Worm (Caenorhabditis elegans) whole organism, young adult: Measurements from ENCODE around the gene sto-6.

Experiments used
- D2030.7 ChIP-seq: fragments of 200-800 bp; sonication (Bioruptor generic); IDR thresholded peaks from 2 replicates; pipeline ENCODE4 v1.3.6; 2022; ENCODE audit warnings: missing genetic modification reagents, missing genetic modification characterization, missing compliant biosample characterization
- F22D6.2 ChIP-seq: sonication (generic microtip); optimal IDR thresholded peaks from 2 replicates; lab custom pipeline; 2016; ENCODE audit warnings: mild to moderate bottlenecking, missing genetic modification characterization, missing compliant biosample characterization
- F23B12.7 ChIP-seq: sonication (generic microtip); optimal IDR thresholded peaks from 2 replicates; lab custom pipeline; 2017; ENCODE audit warnings: missing genetic modification characterization, mild to moderate bottlenecking, missing compliant biosample characterization, antibody characterized with exemption, moderate library complexity; ENCODE audit not compliant: insufficient read depth
- F33H1.4 ChIP-seq: fragments of 200-800 bp; sonication (Bioruptor generic); IDR thresholded peaks from 2 replicates; pipeline ENCODE4 v1.3.6; 2022; ENCODE audit warnings: missing genetic modification reagents, missing genetic modification characterization, missing compliant biosample characterization
- F39B2.1 ChIP-seq: fragments of 200-800 bp; sonication (Bioruptor generic); IDR thresholded peaks from 2 replicates; pipeline ENCODE4 v1.3.6; 2022; ENCODE audit warnings: missing genetic modification reagents, missing genetic modification characterization, missing compliant biosample characterization
- F49E8.2 ChIP-seq: sonication (generic microtip); optimal IDR thresholded peaks from 3 replicates; lab custom pipeline; 2017; ENCODE audit warnings: missing genetic modification characterization, mild to moderate bottlenecking, missing compliant biosample characterization, antibody characterized with exemption, moderate library complexity; ENCODE audit not compliant: insufficient read depth
- F52B5.7 ChIP-seq: sonication (generic microtip); optimal IDR thresholded peaks from 2 replicates; lab custom pipeline; 2016; ENCODE audit warnings: mild to moderate bottlenecking, missing genetic modification characterization, missing compliant biosample characterization
- F55B11.4 ChIP-seq: sonication (generic microtip); optimal IDR thresholded peaks from 2 replicates; lab custom pipeline; 2016; ENCODE audit warnings: missing compliant biosample characterization, missing genetic modification characterization, borderline replicate concordance; ENCODE audit not compliant: insufficient read depth
- T07F8.4 ChIP-seq: sonication (generic microtip); optimal IDR thresholded peaks from 2 replicates; lab custom pipeline; 2016; ENCODE audit warnings: mild to moderate bottlenecking, missing genetic modification characterization, moderate library complexity, missing compliant biosample characterization
- Y53G8AR.9 ChIP-seq: fragments of 200-800 bp; sonication (Bioruptor generic); conservative IDR thresholded peaks from 2 replicates; pipeline ENCODE4 v1.3.6; 2022; ENCODE audit warnings: missing genetic modification reagents, missing genetic modification characterization, missing compliant biosample characterization
- ZK185.1 ChIP-seq: sonication (generic microtip); optimal IDR thresholded peaks from 2 replicates; lab custom pipeline; 2016; ENCODE audit warnings: mild to moderate bottlenecking, missing genetic modification characterization, missing compliant biosample characterization; ENCODE audit not compliant: poor library complexity, severe bottlenecking
- akir-1 ChIP-seq: fragments of 200-800 bp; sonication (Bioruptor generic); optimal IDR thresholded peaks from 2 replicates; lab custom pipeline; 2018; ENCODE audit warnings: mild to moderate bottlenecking, missing genetic modification characterization, moderate library complexity, missing compliant biosample characterization
- atf-7 ChIP-seq: sonication (generic microtip); optimal IDR thresholded peaks from 2 replicates; lab custom pipeline; 2017; ENCODE audit warnings: mild to moderate bottlenecking, missing genetic modification characterization, missing compliant biosample characterization
- attf-6 ChIP-seq: fragments of 200-800 bp; sonication (Bioruptor generic); IDR thresholded peaks from 2 replicates; pipeline ENCODE4 v1.3.6; 2022; ENCODE audit warnings: missing genetic modification reagents, missing genetic modification characterization, missing compliant biosample characterization
- bed-1 ChIP-seq: fragments of 200-800 bp; sonication (Bioruptor generic); IDR thresholded peaks from 2 replicates; pipeline ENCODE4 v1.3.6; 2022; ENCODE audit warnings: missing genetic modification reagents, missing genetic modification characterization, missing compliant biosample characterization
- cebp-1 ChIP-seq, 2 experiments: fragments of 200-800 bp in 1 of 2; sonication (Bioruptor generic) in 1 of 2; sonication (generic microtip) in 1 of 2; IDR thresholded peaks in 1 of 2; optimal IDR thresholded peaks in 1 of 2; 2 replicates each; pipeline versions ENCODE4 v1.3.6 to Lab custom; 2017 to 2022; ENCODE audit warnings: missing compliant biosample characterization in 2 of 2, missing genetic modification characterization in 2 of 2, mild to moderate bottlenecking in 1 of 2, missing genetic modification reagents in 1 of 2, moderate library complexity in 1 of 2
- ceh-40 ChIP-seq: fragments of 200-800 bp; sonication (Bioruptor generic); IDR thresholded peaks from 2 replicates; pipeline ENCODE4 v1.3.6; 2022; ENCODE audit warnings: missing genetic modification characterization, missing compliant biosample characterization
- ceh-91 ChIP-seq: fragments of 200-800 bp; sonication (Bioruptor generic); IDR thresholded peaks from 2 replicates; pipeline ENCODE4 v1.3.6; 2022; ENCODE audit warnings: missing genetic modification reagents, missing genetic modification characterization, missing compliant biosample characterization
- dpl-1 ChIP-seq: fragments of 150-350 bp; optimal IDR thresholded peaks from 2 replicates; lab custom pipeline; 2014; ENCODE audit warnings: missing biosample characterization, missing genetic modification reagents, missing genetic modification characterization
- egl-44 ChIP-seq: fragments of 200-800 bp; sonication (Bioruptor generic); IDR thresholded peaks from 2 replicates; pipeline ENCODE4 v1.3.6; 2022; ENCODE audit warnings: missing genetic modification reagents, missing genetic modification characterization, missing compliant biosample characterization
- ets-4 ChIP-seq: fragments of 200-800 bp; sonication (Bioruptor generic); optimal IDR thresholded peaks from 2 replicates; lab custom pipeline; 2018; ENCODE audit warnings: mild to moderate bottlenecking, missing genetic modification characterization, missing compliant biosample characterization
- hlh-12 ChIP-seq: sonication (generic microtip); optimal IDR thresholded peaks from 2 replicates; lab custom pipeline; 2016; ENCODE audit warnings: missing genetic modification characterization, missing compliant biosample characterization
- hmg-20 ChIP-seq: fragments of 200-800 bp; sonication (Bioruptor generic); IDR thresholded peaks from 2 replicates; pipeline ENCODE4 v1.3.6; 2022; ENCODE audit warnings: missing genetic modification reagents, missing genetic modification characterization, missing compliant biosample characterization
- hsf-1 ChIP-seq: fragments of 200-800 bp; sonication (Bioruptor generic); IDR thresholded peaks from 2 replicates; pipeline ENCODE4 v1.3.6; 2022; ENCODE audit warnings: missing genetic modification reagents, missing genetic modification characterization, missing compliant biosample characterization
- let-607 ChIP-seq, 2 experiments: fragments of 200-800 bp in 1 of 2; sonication (Bioruptor generic) in 1 of 2; sonication (generic microtip) in 1 of 2; optimal IDR thresholded peaks; 2 replicates each; lab custom pipeline; 2016 to 2018; ENCODE audit warnings: mild to moderate bottlenecking in 2 of 2, missing compliant biosample characterization in 2 of 2, missing genetic modification characterization in 2 of 2, moderate library complexity in 2 of 2, missing genotype in 1 of 2
- lin-35 ChIP-seq, 3 experiments: fragments of 150-350 bp in 2 of 3; sonication (generic microtip) in 1 of 3; optimal IDR thresholded peaks; 2 replicates each; lab custom pipeline; 2014 to 2018; ENCODE audit warnings: missing biosample characterization in 3 of 3, missing genetic modification characterization in 3 of 3, missing genetic modification reagents in 3 of 3
- lin-40 ChIP-seq: sonication (generic microtip); optimal IDR thresholded peaks from 2 replicates; lab custom pipeline; 2016; ENCODE audit warnings: missing genetic modification characterization, mild to moderate bottlenecking, missing compliant biosample characterization, missing genotype, missing genetic modification reagents
- lsl-1 ChIP-seq: fragments of 200-800 bp; sonication (Bioruptor generic); optimal IDR thresholded peaks from 2 replicates; lab custom pipeline; 2018; ENCODE audit warnings: mild to moderate bottlenecking, missing genetic modification characterization, moderate library complexity, missing compliant biosample characterization
- nfya-1 ChIP-seq: sonication (generic microtip); optimal IDR thresholded peaks from 2 replicates; lab custom pipeline; 2017; ENCODE audit warnings: antibody characterized with exemption, missing compliant biosample characterization, missing genetic modification characterization, borderline replicate concordance; ENCODE audit not compliant: insufficient read depth
- nhr-120 ChIP-seq: fragments of 200-800 bp; sonication (Bioruptor generic); IDR thresholded peaks from 2 replicates; pipeline ENCODE4 v1.3.6; 2022; ENCODE audit warnings: missing genetic modification characterization, missing compliant biosample characterization
- nhr-179 ChIP-seq: sonication (generic microtip); optimal IDR thresholded peaks from 2 replicates; lab custom pipeline; 2016; ENCODE audit warnings: mild to moderate bottlenecking, missing genetic modification characterization, missing compliant biosample characterization
- nhr-80 ChIP-seq: sonication (generic microtip); optimal IDR thresholded peaks from 2 replicates; lab custom pipeline; 2016; ENCODE audit warnings: missing genetic modification characterization, missing compliant biosample characterization
- nhr-90 ChIP-seq: sonication (generic microtip); optimal IDR thresholded peaks from 2 replicates; lab custom pipeline; 2016; ENCODE audit warnings: missing genotype, mild to moderate bottlenecking, missing genetic modification characterization, missing compliant biosample characterization
- pha-4 ChIP-seq: fragments of 150-350 bp; sonication (generic microtip); optimal IDR thresholded peaks from 2 replicates; lab custom pipeline; 2014; ENCODE audit warnings: missing biosample characterization, missing genetic modification reagents, missing genetic modification characterization
- repo-1 ChIP-seq: sonication (generic microtip); optimal IDR thresholded peaks from 2 replicates; lab custom pipeline; 2017; ENCODE audit warnings: mild to moderate bottlenecking, missing genetic modification characterization, missing compliant biosample characterization
- sptf-2 ChIP-seq: fragments of 200-800 bp; sonication (Bioruptor generic); optimal IDR thresholded peaks from 2 replicates; lab custom pipeline; 2018; ENCODE audit warnings: mild to moderate bottlenecking, missing genetic modification characterization, missing compliant biosample characterization
- tbp1 ChIP-seq: fragments of 200-800 bp; sonication (Bioruptor generic); optimal IDR thresholded peaks from 2 replicates; lab custom pipeline; 2018; ENCODE audit warnings: mild to moderate bottlenecking, missing genetic modification characterization, missing compliant biosample characterization
- unc-62 ChIP-seq: fragments of 150-350 bp; optimal IDR thresholded peaks from 2 replicates; lab custom pipeline; 2014; ENCODE audit warnings: missing biosample characterization, missing genetic modification reagents, missing genetic modification characterization
- xnd-1 ChIP-seq: sonication (generic microtip); optimal IDR thresholded peaks from 2 replicates; lab custom pipeline; 2016; ENCODE audit warnings: missing genotype, missing genetic modification reagents, missing genetic modification characterization, missing compliant biosample characterization

The sto-6 gene

ce11 chrX:11673063-11673759 lies 41.0 kb downstream of the sto-6 start:
- TF ChIP-seq ZK185.1 (no peak), hmg-20 (no peak)

DNA sequence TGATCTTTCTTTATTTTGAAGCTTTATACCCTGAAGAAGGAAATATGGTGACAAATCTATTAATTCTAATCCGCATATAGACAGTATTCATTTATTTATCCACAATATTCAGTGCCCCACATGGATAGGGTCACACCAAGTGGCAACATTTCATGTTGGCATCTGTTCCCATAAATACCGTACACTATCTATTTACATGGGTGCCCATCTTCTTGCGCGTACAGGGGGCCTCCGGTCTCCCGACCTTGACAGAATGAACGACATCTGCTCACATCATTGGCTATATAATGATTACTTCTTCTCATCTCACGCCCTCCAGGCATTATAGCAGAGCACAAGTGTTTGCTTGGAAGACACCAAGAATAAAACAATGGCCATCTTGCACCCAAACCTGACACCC lies 43.4 kb downstream of the sto-6 start:
- TF ChIP-seq unc-62 (no peak), nhr-120 (GFP tag; lab: Robert Waterston, UW) (no peak), F23B12.7 (tag; lab: Kevin White, UChicago) (no peak), F49E8.2 (tag; lab: Kevin White, UChicago) (no peak), lin-35 (GFP tag; optimal IDR thresholded peaks at IDR 0.05; lab: Kevin White, UChicago) (no peak), cebp-1 (GFP tag; IDR thresholded peaks at IDR 0.05; lab: Robert Waterston, UW) (no peak), cebp-1 (tag; optimal IDR thresholded peaks at IDR 0.05; lab: Kevin White, UChicago) (no peak), F33H1.4 (GFP tag; lab: Robert Waterston, UW) (no peak), hsf-1 (GFP tag; lab: Robert Waterston, UW) (no peak), F39B2.1 (no peak), F22D6.2 (tag; lab: Kevin White, UChicago) (no peak), nhr-179 (tag; lab: Kevin White, UChicago) (no peak)

- TF ChIP-seq ets-4 (GFP tag; lab: Kevin White, UChicago) (peak; percentile 4), nfya-1 (tag; lab: Kevin White, UChicago) (no peak), akir-1 (no peak), unc-62 (peak; percentile 19), let-607 (tag; optimal IDR thresholded peaks at IDR 0.05; lab: Kevin White, UChicago) (peak; percentile 30 to 48), nhr-90 (tag; lab: Kevin White, UChicago) (no peak), hmg-20 (no peak), ZK185.1 (peak; percentile 24), nhr-80 (tag; lab: Kevin White, UChicago) (peak; percentile 89), egl-44 (no peak), lsl-1 (no peak), hlh-12 (tag; lab: Kevin White, UChicago) (no peak), pha-4 (tag; lab: Kevin White, UChicago) (peak; percentile 59), atf-7 (tag; lab: Kevin White, UChicago) (peak; percentile 45), cebp-1 (GFP tag; IDR thresholded peaks at IDR 0.05; lab: Robert Waterston, UW) (peak; percentile 25; the same call in 1 of the 2 replicates), cebp-1 (tag; optimal IDR thresholded peaks at IDR 0.05; lab: Kevin White, UChicago) (peak; percentile 64), nhr-120 (GFP tag; lab: Robert Waterston, UW) (no peak)
Measured at ce11 chrX:11679211-11679977, 47.2 kb downstream of the sto-6 start.

DNA sequence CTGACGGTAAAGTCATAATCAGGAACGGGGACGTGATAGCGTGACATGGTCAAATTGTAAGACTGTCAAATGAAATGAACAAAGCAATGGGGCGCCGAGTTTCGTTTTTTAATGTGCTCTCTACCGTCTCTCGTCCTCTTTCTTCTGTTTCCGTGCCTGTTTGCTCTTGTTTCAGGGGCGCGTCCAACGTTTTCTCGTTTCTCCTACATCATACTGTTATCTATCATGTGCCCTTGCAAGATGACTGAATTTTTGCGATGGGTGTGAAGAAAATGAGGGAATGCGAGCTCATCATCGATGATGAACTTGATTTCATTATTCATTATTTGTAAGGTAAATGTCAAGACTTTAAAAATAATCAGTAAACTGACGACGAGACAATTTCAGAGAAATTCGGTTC lies 48.6 kb downstream of the sto-6 start, which contains the start of gene T04F8.7:
Gene T04F8.7, minus strand, starts transcription at position 130 of the 400 bp plus-strand sequence.
- TF ChIP-seq hlh-12 (tag; lab: Kevin White, UChicago) = no peak
- TF ChIP-seq F55B11.4 (tag; lab: Kevin White, UChicago) = no peak
- peak; percentile 49 for TF ChIP-seq ets-4 (GFP tag; lab: Kevin White, UChicago)
- no peak for TF ChIP-seq bed-1 (GFP tag; lab: Robert Waterston, UW)
- no peak for TF ChIP-seq ceh-40
- no peak for TF ChIP-seq hsf-1 (GFP tag; lab: Robert Waterston, UW)
- no peak for TF ChIP-seq F49E8.2 (tag; lab: Kevin White, UChicago)
- no peak for TF ChIP-seq D2030.7 (GFP tag; lab: Robert Waterston, UW)
- no peak for TF ChIP-seq sptf-2 (GFP tag; lab: Kevin White, UChicago)
- TF ChIP-seq F52B5.7 = no peak
- TF ChIP-seq attf-6 = no peak
- peak in 1 of 2 experiments; percentile 69 for TF ChIP-seq let-607 (tag; optimal IDR thresholded peaks at IDR 0.05; lab: Kevin White, UChicago)
- peak; percentile 99 for TF ChIP-seq nhr-80 (tag; lab: Kevin White, UChicago)
- TF ChIP-seq ceh-91 (GFP tag; lab: Robert Waterston, UW) = no peak
- TF ChIP-seq Y53G8AR.9 (GFP tag; lab: Robert Waterston, UW) = 0 out of 2 replicates have a peak, but pooled peaks have one; percentile 22
- no peak for TF ChIP-seq dpl-1
- TF ChIP-seq xnd-1 (tag; lab: Kevin White, UChicago) = no peak
- no peak for TF ChIP-seq lin-40 (tag; lab: Kevin White, UChicago)
- TF ChIP-seq T07F8.4 (tag; lab: Kevin White, UChicago) = no peak
- TF ChIP-seq repo-1 (tag; lab: Kevin White, UChicago) = no peak
- TF ChIP-seq tbp1 (GFP tag; lab: Kevin White, UChicago) = no peak
